Worm (Caenorhabditis elegans) whole organism, L4 larva: Measurements from ENCODE around the gene pho-13.
A peak's percentile ranks its signal among the peaks of the same experiment; 100 is the strongest.

ENCODE experiments used
- D1046.2 ChIP-seq: fragments of 200-800 bp; sonication (Bioruptor generic); IDR thresholded peaks from 2 replicates; pipeline ENCODE4 v1.3.6; 2022; ENCODE audit warnings: missing genetic modification characterization, missing compliant biosample characterization
- F44E2.7 ChIP-seq: fragments of 200-800 bp; sonication (Bioruptor generic); IDR thresholded peaks from 2 replicates; pipeline ENCODE4 v2.1.2; 2022; ENCODE audit warnings: missing genetic modification characterization, missing compliant biosample characterization
- F49E8.2 ChIP-seq: sonication (generic microtip); optimal IDR thresholded peaks from 2 replicates; lab custom pipeline; 2016; ENCODE audit warnings: missing compliant biosample characterization, mild to moderate bottlenecking, missing genetic modification characterization, borderline replicate concordance
- Y105C5A.15 ChIP-seq: fragments of 200-800 bp; sonication (Bioruptor generic); IDR thresholded peaks from 2 replicates; pipeline ENCODE4 v1.3.6; 2022; ENCODE audit warnings: missing genetic modification characterization, missing compliant biosample characterization
- Y48G9A.11 ChIP-seq: fragments of 200-800 bp; sonication (Bioruptor generic); IDR thresholded peaks from 2 replicates; pipeline ENCODE4 v1.3.6; 2022; ENCODE audit warnings: missing genetic modification reagents, missing genetic modification characterization, missing compliant biosample characterization
- Y5F2A.4 ChIP-seq: fragments of 200-800 bp; sonication (Bioruptor generic); optimal IDR thresholded peaks from 2 replicates; lab custom pipeline; 2018; ENCODE audit warnings: mild to moderate bottlenecking, missing genetic modification characterization, missing compliant biosample characterization
- ZK337.2 ChIP-seq: fragments of 200-800 bp; sonication (Bioruptor generic); IDR thresholded peaks from 2 replicates; pipeline ENCODE4 v1.3.6; 2022; ENCODE audit warnings: missing genetic modification reagents, missing genetic modification characterization, missing compliant biosample characterization
- aha-1 ChIP-seq: fragments of 150-350 bp; peaks from one replicate; lab custom pipeline; 2014; ENCODE audit warnings: missing biosample characterization, missing genetic modification characterization
- aly-2 ChIP-seq: sonication (generic microtip); optimal IDR thresholded peaks from 2 replicates; lab custom pipeline; 2018; ENCODE audit warnings: missing biosample characterization, missing genetic modification characterization
- arid-1 ChIP-seq: fragments of 200-800 bp; sonication (Bioruptor generic); conservative IDR thresholded peaks from 2 replicates; pipeline ENCODE4 v1.3.6; 2022; ENCODE audit warnings: missing genetic modification reagents, missing genetic modification characterization, missing compliant biosample characterization
- attf-4 ChIP-seq: sonication (generic microtip); optimal IDR thresholded peaks from 3 replicates; lab custom pipeline; 2017; ENCODE audit warnings: missing biosample characterization, missing genetic modification characterization
- ceh-32 ChIP-seq: sonication (generic microtip); optimal IDR thresholded peaks from 2 replicates; lab custom pipeline; 2016; ENCODE audit warnings: mild to moderate bottlenecking, missing genetic modification characterization, missing compliant biosample characterization; ENCODE audit not compliant: poor library complexity
- ceh-44 ChIP-seq: fragments of 200-800 bp; sonication (Bioruptor generic); IDR thresholded peaks from 2 replicates; pipeline ENCODE4 v1.3.6; 2022; ENCODE audit warnings: missing genetic modification reagents, missing genetic modification characterization, missing compliant biosample characterization
- ceh-62 ChIP-seq: sonication (generic microtip); optimal IDR thresholded peaks from 2 replicates; lab custom pipeline; 2017; ENCODE audit warnings: missing biosample characterization, missing genetic modification characterization
- ceh-82 ChIP-seq: sonication (generic microtip); optimal IDR thresholded peaks from 2 replicates; lab custom pipeline; 2017; ENCODE audit warnings: missing biosample characterization, missing genetic modification characterization
- ctbp-1 ChIP-seq: fragments of 200-800 bp; sonication (Bioruptor generic); IDR thresholded peaks from 2 replicates; pipeline ENCODE4 v1.3.6; 2022; ENCODE audit warnings: missing genetic modification reagents, missing genetic modification characterization, missing compliant biosample characterization
- dmd-6 ChIP-seq: fragments of 200-800 bp; sonication (Bioruptor generic); IDR thresholded peaks from 2 replicates; pipeline ENCODE4 v1.3.6; 2022; ENCODE audit warnings: missing genetic modification reagents, missing genetic modification characterization, missing compliant biosample characterization
- dmd-8 ChIP-seq: fragments of 200-800 bp; sonication (Bioruptor generic); IDR thresholded peaks from 2 replicates; pipeline ENCODE4 v1.3.6; 2022; ENCODE audit warnings: missing genetic modification characterization, missing compliant biosample characterization
- duxl-1 ChIP-seq: sonication (generic microtip); optimal IDR thresholded peaks from 2 replicates; lab custom pipeline; 2016; ENCODE audit warnings: mild to moderate bottlenecking, missing genetic modification characterization, moderate library complexity, missing compliant biosample characterization; ENCODE audit not compliant: poor library complexity
- egl-43 ChIP-seq: fragments of 200-800 bp; sonication (Bioruptor generic); IDR thresholded peaks from 2 replicates; pipeline ENCODE4 v1.3.6; 2022; ENCODE audit warnings: missing genetic modification reagents, missing genetic modification characterization, missing compliant biosample characterization
- fkh-10 ChIP-seq: fragments of 150-350 bp; optimal IDR thresholded peaks from 2 replicates; lab custom pipeline; 2014; ENCODE audit warnings: missing biosample characterization, missing genetic modification reagents, missing genetic modification characterization
- hlh-11 ChIP-seq: fragments of 200-800 bp; sonication (Bioruptor generic); optimal IDR thresholded peaks from 2 replicates; lab custom pipeline; 2018; ENCODE audit warnings: mild to moderate bottlenecking, missing genetic modification characterization, missing compliant biosample characterization
- hlh-30 ChIP-seq: sonication (generic microtip); optimal IDR thresholded peaks from 2 replicates; lab custom pipeline; 2017; ENCODE audit warnings: antibody characterized with exemption, mild to moderate bottlenecking, missing genetic modification characterization, missing compliant biosample characterization; ENCODE audit not compliant: insufficient read depth
- lin-38 ChIP-seq: fragments of 200-800 bp; sonication (Bioruptor generic); IDR thresholded peaks from 2 replicates; pipeline ENCODE4 v1.3.6; 2022; ENCODE audit warnings: missing genetic modification reagents, missing genetic modification characterization, missing compliant biosample characterization
- lir-3 ChIP-seq: sonication (generic microtip); optimal IDR thresholded peaks from 2 replicates; lab custom pipeline; 2016; ENCODE audit warnings: mild to moderate bottlenecking, missing genetic modification characterization, missing compliant biosample characterization
- mep-1 ChIP-seq: fragments of 150-350 bp; sonication (generic microtip); optimal IDR thresholded peaks from 3 replicates; lab custom pipeline; 2014; ENCODE audit warnings: missing biosample characterization, missing genetic modification characterization
- mxl-2 ChIP-seq: fragments of 200-800 bp; sonication (Bioruptor generic); conservative IDR thresholded peaks from 2 replicates; pipeline ENCODE4 v1.3.6; 2022; ENCODE audit warnings: missing genetic modification reagents, missing genetic modification characterization, missing compliant biosample characterization
- mxl-3 ChIP-seq: fragments of 200-800 bp; sonication (Bioruptor generic); optimal IDR thresholded peaks from 2 replicates; lab custom pipeline; 2018; ENCODE audit warnings: mild to moderate bottlenecking, missing genetic modification characterization, missing compliant biosample characterization
- nhr-11 ChIP-seq: fragments of 150-350 bp; optimal IDR thresholded peaks from 2 replicates; lab custom pipeline; 2014; ENCODE audit warnings: missing biosample characterization, missing genetic modification characterization
- nhr-25 ChIP-seq: sonication (generic microtip); optimal IDR thresholded peaks from 2 replicates; lab custom pipeline; 2017; ENCODE audit warnings: missing genetic modification characterization, mild to moderate bottlenecking, missing compliant biosample characterization, antibody characterized with exemption, moderate library complexity, borderline replicate concordance; ENCODE audit not compliant: insufficient read depth
- nhr-28 ChIP-seq: fragments of 150-350 bp; optimal IDR thresholded peaks from 2 replicates; lab custom pipeline; 2014; ENCODE audit warnings: missing biosample characterization, missing genetic modification characterization
- nhr-48 ChIP-seq: sonication (generic microtip); optimal IDR thresholded peaks from 2 replicates; lab custom pipeline; 2016; ENCODE audit warnings: mild to moderate bottlenecking, missing genetic modification characterization, missing compliant biosample characterization
- nhr-6 ChIP-seq: fragments of 150-350 bp; optimal IDR thresholded peaks from 2 replicates; lab custom pipeline; 2014; ENCODE audit warnings: missing biosample characterization, missing genetic modification characterization
- pha-4 ChIP-seq, 2 experiments: fragments of 150-350 bp in 1 of 2; fragments of 200-800 bp in 1 of 2; sonication (Bioruptor generic) in 1 of 2; IDR thresholded peaks in 1 of 2; optimal IDR thresholded peaks in 1 of 2; 2 replicates each; pipeline versions ENCODE4 v1.3.6 to Lab custom; 2014 to 2022; ENCODE audit warnings: missing genetic modification characterization in 2 of 2, missing genetic modification reagents in 2 of 2, missing biosample characterization in 1 of 2, missing compliant biosample characterization in 1 of 2
- pqm-1 ChIP-seq: sonication (generic microtip); optimal IDR thresholded peaks from 2 replicates; lab custom pipeline; 2017; ENCODE audit warnings: missing biosample characterization, missing genetic modification characterization
- saeg-2 ChIP-seq: fragments of 200-800 bp; sonication (Bioruptor generic); IDR thresholded peaks from 2 replicates; pipeline ENCODE4 v1.3.6; 2022; ENCODE audit warnings: missing genetic modification reagents, missing genetic modification characterization, missing compliant biosample characterization
- sdz-12 ChIP-seq: fragments of 200-800 bp; sonication (Bioruptor generic); optimal IDR thresholded peaks from 2 replicates; lab custom pipeline; 2018; ENCODE audit warnings: mild to moderate bottlenecking, missing genetic modification characterization, missing compliant biosample characterization
- skn-1 ChIP-seq: fragments of 150-350 bp; optimal IDR thresholded peaks from 2 replicates; lab custom pipeline; 2014; ENCODE audit warnings: missing biosample characterization, missing genetic modification characterization
- spr-1 ChIP-seq: sonication (generic microtip); optimal IDR thresholded peaks from 2 replicates; lab custom pipeline; 2016; ENCODE audit warnings: mild to moderate bottlenecking, missing genetic modification characterization, missing compliant biosample characterization
- tra-1 ChIP-seq: fragments of 200-800 bp; sonication (Bioruptor generic); IDR thresholded peaks from 2 replicates; pipeline ENCODE4 v1.3.6; 2022; ENCODE audit warnings: missing genetic modification reagents, missing genetic modification characterization, missing compliant biosample characterization
- unc-130 ChIP-seq: sonication (generic microtip); optimal IDR thresholded peaks from 2 replicates; lab custom pipeline; 2016; ENCODE audit warnings: missing genetic modification reagents, missing genetic modification characterization, missing compliant biosample characterization
- unc-39 ChIP-seq: sonication (generic microtip); optimal IDR thresholded peaks from 2 replicates; lab custom pipeline; 2017; ENCODE audit warnings: missing biosample characterization, missing genetic modification characterization
- zfp-3 ChIP-seq: fragments of 200-800 bp; sonication (Bioruptor generic); conservative IDR thresholded peaks from 2 replicates; pipeline ENCODE4 v1.3.6; 2022; ENCODE audit warnings: missing genetic modification reagents, missing genetic modification characterization, missing compliant biosample characterization
- ztf-11 ChIP-seq: fragments of 150-350 bp; optimal IDR thresholded peaks from 2 replicates; lab custom pipeline; 2014; ENCODE audit warnings: missing biosample characterization, missing genetic modification characterization

pho-13 gene

DNA sequence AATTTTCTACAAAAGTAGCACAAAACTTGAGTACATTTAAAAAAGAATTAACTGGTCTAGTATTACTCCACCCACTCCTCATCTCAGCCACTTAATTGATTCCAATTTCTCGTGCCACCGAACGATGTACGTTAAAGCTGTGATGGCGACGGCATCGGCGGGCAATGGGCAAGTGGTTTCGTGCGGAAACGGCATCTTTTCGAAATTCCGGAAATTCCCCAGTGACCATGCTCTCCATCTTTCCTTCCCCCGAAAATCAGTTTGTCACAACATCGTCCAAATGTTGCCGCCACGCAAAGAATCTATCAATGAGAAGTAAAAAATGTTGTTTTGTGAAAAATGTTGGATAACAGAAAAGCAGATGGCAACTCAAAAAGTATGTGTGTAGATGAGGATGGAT is 26.1 kb upstream of the pho-13 start:
- TF ChIP-seq D1046.2 (GFP tag; lab: Robert Waterston, UW) (no peak), aha-1 (peak; percentile 94)
- TF ChIP-seq, all 104 proteins: peak for 1

DNA sequence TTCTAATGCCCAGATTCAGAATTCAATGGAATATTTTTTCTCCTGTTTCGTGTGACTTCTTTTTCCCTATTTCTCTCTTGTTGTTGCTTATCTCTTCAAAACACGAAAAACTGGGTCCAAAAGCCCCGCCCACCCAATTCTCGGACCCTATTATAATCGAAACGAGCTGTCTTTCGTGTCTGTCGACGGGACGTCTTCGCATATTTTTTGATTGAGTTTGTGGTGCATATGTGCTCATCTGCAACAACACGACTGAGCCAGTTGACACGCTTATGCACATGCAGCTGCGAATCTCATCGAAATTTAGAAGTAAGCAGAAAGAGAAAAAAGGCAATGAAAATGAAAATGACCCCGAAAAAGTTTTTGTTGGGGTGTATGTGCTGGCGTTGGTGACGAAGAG is 24.1 kb upstream of the pho-13 start:
- TF ChIP-seq zfp-3 (GFP tag; lab: Robert Waterston, UW) (no peak), pha-4 (GFP tag; IDR thresholded peaks at IDR 0.05; lab: Robert Waterston, UW) (no peak), pha-4 (tag; optimal IDR thresholded peaks at IDR 0.05; lab: Kevin White, UChicago) (no peak), F49E8.2 (no peak), mxl-3 (GFP tag; lab: Kevin White, UChicago) (no peak), spr-1 (no peak), aha-1 (peak; percentile 20), F44E2.7 (no peak), arid-1 (GFP tag; lab: Robert Waterston, UW) (no peak), ctbp-1 (GFP tag; lab: Robert Waterston, UW) (0 out of 2 replicates have a peak, but pooled peaks have one; percentile 37)

DNA sequence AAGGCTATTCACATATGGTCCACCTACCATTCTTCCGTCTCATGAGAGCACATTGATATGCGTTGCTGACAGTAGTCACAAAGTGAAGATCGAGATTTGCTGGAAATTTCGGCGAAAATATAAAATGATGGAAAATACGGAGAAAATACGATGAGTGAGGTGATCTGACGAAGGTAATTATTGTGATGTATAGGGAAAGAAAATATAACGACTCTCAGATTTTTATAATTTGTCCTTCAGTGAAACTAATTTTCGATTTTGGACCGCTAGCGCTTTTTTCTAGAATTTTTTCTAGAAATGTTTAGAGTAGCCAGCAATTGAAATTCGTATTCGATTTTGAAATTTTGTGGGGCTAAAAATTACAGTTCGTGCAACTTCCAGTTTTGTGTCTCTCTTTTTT is 22.4 kb upstream of the pho-13 start, which contains the start of gene F46C5.2:
Gene F46C5.2 (minus strand): TSS at position 101 of the 400 bp plus-strand sequence.
- TF ChIP-seq skn-1 (tag; lab: Kevin White, UChicago) (no peak), fkh-10 (GFP tag; lab: Kevin White, UChicago) (no peak), Y105C5A.15 (GFP tag; lab: Robert Waterston, UW) (no peak), sdz-12 (GFP tag; lab: Kevin White, UChicago) (no peak), mxl-2 (GFP tag; lab: Robert Waterston, UW) (no peak), hlh-30 (tag; lab: Kevin White, UChicago) (no peak), tra-1 (GFP tag; lab: Robert Waterston, UW) (no peak), ceh-32 (no peak), dmd-6 (GFP tag; lab: Robert Waterston, UW) (no peak)

DNA sequence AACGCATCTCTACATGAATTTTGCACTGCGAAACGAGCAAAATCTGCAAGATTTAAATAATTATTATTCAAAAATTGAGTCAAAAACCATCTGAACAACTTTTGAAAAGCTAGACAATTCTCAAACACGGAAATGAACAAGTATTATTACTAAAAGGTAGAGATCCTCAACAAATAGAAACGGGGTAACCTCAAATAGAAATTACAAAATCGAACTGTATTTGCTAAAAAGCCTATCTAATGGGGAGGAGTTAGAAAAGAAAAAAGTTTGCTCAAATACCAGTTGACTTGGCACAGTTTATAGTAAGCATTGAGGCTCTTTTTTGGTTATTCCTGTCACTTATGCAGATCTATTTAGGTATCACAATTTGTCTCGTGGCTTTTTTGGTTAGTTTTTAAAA is 18.9 kb upstream of the pho-13 start, which contains the start of gene nas-25:
Gene nas-25 (plus strand): TSS at position 301 of the 400 bp plus-strand sequence.
- TF ChIP-seq skn-1 (tag; lab: Kevin White, UChicago) (no peak), attf-4 (no peak), unc-130 (GFP tag; lab: Kevin White, UChicago) (no peak), ztf-11 (tag; lab: Kevin White, UChicago) (no peak), aha-1 (no peak), mep-1 (tag; lab: Kevin White, UChicago) (no peak), dmd-8 (GFP tag; lab: Robert Waterston, UW) (no peak), Y48G9A.11 (GFP tag; lab: Robert Waterston, UW) (no peak), nhr-48 (no peak), nhr-6 (tag; lab: Kevin White, UChicago) (no peak), unc-39 (tag; lab: Kevin White, UChicago) (no peak), lir-3 (tag; lab: Kevin White, UChicago) (no peak), ceh-82 (no peak), nhr-11 (no peak), lin-38 (GFP tag; lab: Robert Waterston, UW) (no peak), aly-2 (no peak)
- TF ChIP-seq, all 104 proteins: peak for 0

DNA sequence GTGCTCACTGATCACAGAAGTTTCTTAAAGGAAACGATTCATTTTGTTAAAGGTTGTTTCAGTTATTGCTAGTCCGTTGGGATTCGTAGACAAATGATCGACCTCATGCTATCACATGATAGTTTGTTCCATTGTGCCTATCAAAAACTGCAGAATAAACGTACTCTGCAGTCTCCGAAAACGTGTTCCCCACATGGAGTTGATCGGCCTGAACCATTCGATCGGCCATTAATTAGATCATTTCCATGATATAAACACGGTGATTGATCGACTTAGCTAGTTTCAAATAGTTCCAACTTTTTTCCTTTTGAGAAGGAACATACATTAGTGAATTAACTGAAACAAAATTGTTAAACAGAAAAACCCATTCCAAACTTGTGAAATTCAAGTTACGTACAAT is 15.9 kb upstream of the pho-13 start:
- TF ChIP-seq Y5F2A.4 (GFP tag; lab: Kevin White, UChicago) = no peak
- peak; percentile 93 for TF ChIP-seq nhr-48
- TF ChIP-seq saeg-2 = 0 out of 2 replicates have a peak, but pooled peaks have one; percentile 26
- TF ChIP-seq duxl-1 (tag; lab: Kevin White, UChicago) = no peak
- TF ChIP-seq F44E2.7 = no peak
- TF ChIP-seq ztf-11 (tag; lab: Kevin White, UChicago) = no peak
- no peak for TF ChIP-seq ZK337.2 (GFP tag; lab: Robert Waterston, UW)
- no peak for TF ChIP-seq ceh-44 (GFP tag; lab: Robert Waterston, UW)
- TF ChIP-seq spr-1 = no peak
- no peak for TF ChIP-seq unc-39 (tag; lab: Kevin White, UChicago)
- peak; percentile 76 for TF ChIP-seq nhr-28 (tag; lab: Kevin White, UChicago)
- no peak for TF ChIP-seq pqm-1 (tag; lab: Kevin White, UChicago)
- peak; percentile 56 for TF ChIP-seq hlh-11 (tag; lab: Kevin White, UChicago)
- no peak for TF ChIP-seq ceh-62 (tag; lab: Kevin White, UChicago)
- TF ChIP-seq zfp-3 (GFP tag; lab: Robert Waterston, UW) = no peak
- no peak for TF ChIP-seq egl-43
- TF ChIP-seq nhr-25 (tag; lab: Kevin White, UChicago) = no peak
- no peak for TF ChIP-seq attf-4
